Fruit fly (Drosophila melanogaster) whole organism, embryonic: ENCODE data around the gene aux.

Source experiments
- Poxn ChIP-seq: fragments of 200-800 bp; sonication (Bioruptor generic); IDR thresholded peaks from 2 replicates; pipeline ENCODE4 v1.3.6; 2022; ENCODE audit warnings: missing biosample characterization, missing genetic modification characterization
- klu ChIP-seq: fragments of 200-800 bp; sonication (Bioruptor generic); IDR thresholded peaks from 2 replicates; pipeline ENCODE4 v1.3.6; 2022; ENCODE audit warnings: missing biosample characterization, missing genetic modification characterization
- slp2 ChIP-seq: fragments of 200-800 bp; sonication (Bioruptor generic); optimal IDR thresholded peaks from 2 replicates; lab custom pipeline; 2016; ENCODE audit warnings: missing biosample characterization, missing genetic modification characterization

dm6 chr3R:4180543-4181214 lies 30.9 kb upstream of the aux start:
- TF ChIP-seq slp2 (no peak), Poxn (GFP tag; lab: Robert Waterston, UW) (no peak), klu (GFP tag; lab: Robert Waterston, UW) (no peak)
